Worm (Caenorhabditis elegans) whole organism, L1 larva: ENCODE data around the gene rde-11.

ENCODE experiments used
- C16A3.4 ChIP-seq: fragments of 150-350 bp; optimal IDR thresholded peaks from 2 replicates; lab custom pipeline; 2014; ENCODE audit warnings: missing biosample characterization, missing genetic modification characterization
- C34B4.2 ChIP-seq: sonication (generic microtip); optimal IDR thresholded peaks from 2 replicates; lab custom pipeline; 2017; ENCODE audit warnings: mild to moderate bottlenecking, missing genetic modification characterization, missing compliant biosample characterization
- F16B12.6 ChIP-seq: fragments of 150-350 bp; optimal IDR thresholded peaks from 2 replicates; lab custom pipeline; 2014; ENCODE audit warnings: missing biosample characterization, missing genetic modification characterization
- aha-1 ChIP-seq: fragments of 150-350 bp; optimal IDR thresholded peaks from 2 replicates; lab custom pipeline; 2014; ENCODE audit warnings: missing biosample characterization, missing genetic modification characterization
- alr-1 ChIP-seq: fragments of 200-800 bp; sonication (Bioruptor generic); optimal IDR thresholded peaks from 2 replicates; lab custom pipeline; 2018; ENCODE audit warnings: borderline replicate concordance, mild to moderate bottlenecking, missing genetic modification characterization, missing compliant biosample characterization
- aly-2 ChIP-seq: fragments of 150-350 bp; optimal IDR thresholded peaks from 2 replicates; lab custom pipeline; 2014; ENCODE audit warnings: missing biosample characterization, missing genetic modification characterization
- blmp-1 ChIP-seq: fragments of 150-350 bp; optimal IDR thresholded peaks from 2 replicates; lab custom pipeline; 2014; ENCODE audit warnings: missing biosample characterization, missing genetic modification characterization
- ceh-63 ChIP-seq: fragments of 200-800 bp; sonication (Bioruptor generic); optimal IDR thresholded peaks from 2 replicates; lab custom pipeline; 2018; ENCODE audit warnings: mild to moderate bottlenecking, missing genetic modification characterization, missing compliant biosample characterization
- ceh-8 ChIP-seq: fragments of 200-800 bp; sonication (Bioruptor generic); optimal IDR thresholded peaks from 2 replicates; lab custom pipeline; 2018; ENCODE audit warnings: mild to moderate bottlenecking, missing genetic modification characterization, moderate library complexity, missing compliant biosample characterization
- ceh-82 ChIP-seq, 3 experiments: fragments of 150-350 bp in 1 of 3; sonication (generic microtip) in 2 of 3; optimal IDR thresholded peaks; 2 replicates each; lab custom pipeline; 2014 to 2017; ENCODE audit warnings: missing biosample characterization in 3 of 3, missing genetic modification characterization in 3 of 3
- ces-1 ChIP-seq: fragments of 150-350 bp; optimal IDR thresholded peaks from 2 replicates; lab custom pipeline; 2014; ENCODE audit warnings: missing biosample characterization, missing genetic modification reagents, missing genetic modification characterization
- efl-1 ChIP-seq, 4 experiments: fragments of 150-350 bp; optimal IDR thresholded peaks in 3 of 4; peaks in 1 of 4; 1 replicate in 1 of 4; 2 replicates in 3 of 4; lab custom pipeline; 2014; ENCODE audit warnings: missing biosample characterization in 2 of 4, missing genetic modification characterization in 2 of 4, missing genetic modification reagents in 2 of 4
- efl-3 ChIP-seq: fragments of 200-800 bp; sonication (Bioruptor generic); optimal IDR thresholded peaks from 2 replicates; lab custom pipeline; 2018; ENCODE audit warnings: mild to moderate bottlenecking, missing genetic modification characterization, missing compliant biosample characterization
- egl-13 ChIP-seq: sonication (generic microtip); optimal IDR thresholded peaks from 2 replicates; lab custom pipeline; 2016; ENCODE audit warnings: missing genotype, missing genetic modification reagents, missing genetic modification characterization, missing compliant biosample characterization
- elt-3 ChIP-seq, 6 experiments: fragments of 150-350 bp in 1 of 6; sonication (generic microtip); optimal IDR thresholded peaks; 2 replicates each; lab custom pipeline; 2017 to 2018; ENCODE audit warnings: missing biosample characterization in 6 of 6, missing genetic modification characterization in 6 of 6, inconsistent platforms in 1 of 6
- fkh-4 ChIP-seq: sonication (generic microtip); optimal IDR thresholded peaks from 2 replicates; lab custom pipeline; 2016; ENCODE audit warnings: missing compliant biosample characterization, missing genetic modification characterization, borderline replicate concordance
- grh-1 ChIP-seq: fragments of 200-800 bp; sonication (Bioruptor generic); IDR thresholded peaks from 2 replicates; pipeline ENCODE4 v1.3.6; 2022; ENCODE audit warnings: missing genetic modification reagents, missing genetic modification characterization, missing compliant biosample characterization
- hlh-4 ChIP-seq: sonication (generic microtip); optimal IDR thresholded peaks from 2 replicates; lab custom pipeline; 2016; ENCODE audit warnings: mild to moderate bottlenecking, missing genetic modification characterization, missing compliant biosample characterization
- hpl-2 ChIP-seq: fragments of 150-350 bp; optimal IDR thresholded peaks from 2 replicates; lab custom pipeline; 2014; ENCODE audit warnings: missing biosample characterization, missing genetic modification reagents, missing genetic modification characterization
- irx-1 ChIP-seq: sonication (generic microtip); optimal IDR thresholded peaks from 2 replicates; lab custom pipeline; 2016; ENCODE audit warnings: missing genetic modification characterization, missing compliant biosample characterization
- isw-1 ChIP-seq: fragments of 200-800 bp; sonication (Bioruptor generic); IDR thresholded peaks from 2 replicates; pipeline ENCODE4 v1.3.6; 2022; ENCODE audit warnings: missing genetic modification characterization, missing compliant biosample characterization
- lin-13 ChIP-seq: fragments of 150-350 bp; optimal IDR thresholded peaks from 2 replicates; lab custom pipeline; 2014; ENCODE audit warnings: missing biosample characterization, missing genetic modification reagents, missing genetic modification characterization
- lin-14 ChIP-seq: fragments of 200-800 bp; sonication (Bioruptor generic); optimal IDR thresholded peaks from 2 replicates; lab custom pipeline; 2018; ENCODE audit warnings: mild to moderate bottlenecking, missing genetic modification characterization, moderate library complexity, missing compliant biosample characterization
- lin-15B ChIP-seq: fragments of 150-350 bp; sonication (generic microtip); optimal IDR thresholded peaks from 3 replicates; lab custom pipeline; 2014; ENCODE audit warnings: missing biosample characterization, missing genetic modification characterization
- lin-35 ChIP-seq, 2 experiments: fragments of 150-350 bp; optimal IDR thresholded peaks; 2 replicates each; lab custom pipeline; 2014; ENCODE audit warnings: missing biosample characterization in 2 of 2, missing genetic modification characterization in 2 of 2, missing genetic modification reagents in 2 of 2
- lin-39 ChIP-seq: fragments of 150-350 bp; optimal IDR thresholded peaks from 2 replicates; lab custom pipeline; 2014; ENCODE audit warnings: missing biosample characterization, missing genetic modification reagents, missing genetic modification characterization
- lir-3 ChIP-seq: sonication (generic microtip); optimal IDR thresholded peaks from 2 replicates; lab custom pipeline; 2016; ENCODE audit warnings: mild to moderate bottlenecking, missing genetic modification characterization, moderate library complexity, missing compliant biosample characterization; ENCODE audit not compliant: poor library complexity
- lsy-2 ChIP-seq, 2 experiments: fragments of 150-350 bp; optimal IDR thresholded peaks; 2 replicates each; lab custom pipeline; 2014; ENCODE audit warnings: missing biosample characterization in 2 of 2, missing genetic modification characterization in 2 of 2
- mab-9 ChIP-seq: fragments of 200-800 bp; sonication (Bioruptor generic); IDR thresholded peaks from 2 replicates; pipeline ENCODE4 v1.3.6; 2022; ENCODE audit warnings: missing genetic modification reagents, missing genetic modification characterization, missing compliant biosample characterization
- mdl-1 ChIP-seq, 2 experiments: fragments of 150-350 bp; optimal IDR thresholded peaks; 2 replicates each; lab custom pipeline; 2014 to 2017; ENCODE audit warnings: missing biosample characterization in 2 of 2, missing genetic modification characterization in 2 of 2, inconsistent platforms in 1 of 2
- mef-2 ChIP-seq: fragments of 150-350 bp; optimal IDR thresholded peaks from 2 replicates; lab custom pipeline; 2014; ENCODE audit warnings: missing biosample characterization, missing genetic modification characterization
- mep-1 ChIP-seq: fragments of 150-350 bp; optimal IDR thresholded peaks from 2 replicates; lab custom pipeline; 2014; ENCODE audit warnings: missing biosample characterization, missing genetic modification characterization
- nhr-11 ChIP-seq: fragments of 150-350 bp; optimal IDR thresholded peaks from 2 replicates; lab custom pipeline; 2014; ENCODE audit warnings: missing biosample characterization, missing genetic modification characterization
- nhr-20 ChIP-seq: sonication (generic microtip); optimal IDR thresholded peaks from 2 replicates; lab custom pipeline; 2016; ENCODE audit warnings: mild to moderate bottlenecking, missing genetic modification characterization, missing compliant biosample characterization
- nhr-237 ChIP-seq: fragments of 150-350 bp; optimal IDR thresholded peaks from 2 replicates; lab custom pipeline; 2014; ENCODE audit warnings: missing biosample characterization, missing genetic modification characterization
- nhr-28 ChIP-seq: fragments of 150-350 bp; optimal IDR thresholded peaks from 2 replicates; lab custom pipeline; 2014; ENCODE audit warnings: missing biosample characterization, missing genetic modification characterization
- nhr-47 ChIP-seq: sonication (generic microtip); optimal IDR thresholded peaks from 2 replicates; lab custom pipeline; 2016; ENCODE audit warnings: mild to moderate bottlenecking, missing genetic modification characterization, moderate library complexity, missing compliant biosample characterization
- nhr-76 ChIP-seq: sonication (generic microtip); optimal IDR thresholded peaks from 2 replicates; lab custom pipeline; 2017; ENCODE audit warnings: missing biosample characterization, missing genetic modification characterization
- nhr-84 ChIP-seq: sonication (generic microtip); optimal IDR thresholded peaks from 2 replicates; lab custom pipeline; 2017; ENCODE audit warnings: missing biosample characterization, missing genetic modification characterization
- nhr-85 ChIP-seq: sonication (generic microtip); peaks from one replicate; lab custom pipeline; 2016; ENCODE audit warnings: missing genetic modification characterization, inconsistent platforms, missing compliant biosample characterization
- pax-3 ChIP-seq: fragments of 200-800 bp; sonication (Bioruptor generic); optimal IDR thresholded peaks from 2 replicates; lab custom pipeline; 2018; ENCODE audit warnings: mild to moderate bottlenecking, missing genetic modification characterization, moderate library complexity, missing compliant biosample characterization
- skn-1 ChIP-seq: fragments of 150-350 bp; optimal IDR thresholded peaks from 2 replicates; lab custom pipeline; 2014; ENCODE audit warnings: missing biosample characterization, missing genetic modification characterization
- swsn-7 ChIP-seq: sonication (generic microtip); optimal IDR thresholded peaks from 2 replicates; lab custom pipeline; 2016; ENCODE audit warnings: missing genetic modification characterization, missing compliant biosample characterization
- tlp-1 ChIP-seq: fragments of 150-350 bp; optimal IDR thresholded peaks from 2 replicates; lab custom pipeline; 2014; ENCODE audit warnings: missing biosample characterization, missing genetic modification characterization
- unc-130 ChIP-seq: fragments of 150-350 bp; optimal IDR thresholded peaks from 2 replicates; lab custom pipeline; 2017; ENCODE audit warnings: missing biosample characterization, missing genetic modification characterization, inconsistent platforms
- unc-30 ChIP-seq: sonication (generic microtip); optimal IDR thresholded peaks from 2 replicates; lab custom pipeline; 2017; ENCODE audit warnings: missing biosample characterization, missing genetic modification characterization
- unc-62 ChIP-seq: fragments of 150-350 bp; optimal IDR thresholded peaks from 2 replicates; lab custom pipeline; 2014; ENCODE audit warnings: missing biosample characterization, missing genetic modification reagents, missing genetic modification characterization
- vab-15 ChIP-seq: sonication (generic microtip); optimal IDR thresholded peaks from 2 replicates; lab custom pipeline; 2017; ENCODE audit warnings: missing genotype, mild to moderate bottlenecking, missing genetic modification characterization, missing compliant biosample characterization
- zip-4 ChIP-seq: fragments of 200-800 bp; sonication (Bioruptor generic); optimal IDR thresholded peaks from 2 replicates; lab custom pipeline; 2018; ENCODE audit warnings: mild to moderate bottlenecking, missing genetic modification characterization, moderate library complexity, missing compliant biosample characterization
- ztf-11 ChIP-seq, 2 experiments: sonication (generic microtip); optimal IDR thresholded peaks; 2 replicates each; lab custom pipeline; 2016 to 2017; ENCODE audit warnings: missing genetic modification characterization in 2 of 2, missing biosample characterization in 1 of 2, missing compliant biosample characterization in 1 of 2
- ztf-4 ChIP-seq: fragments of 150-350 bp; optimal IDR thresholded peaks from 2 replicates; lab custom pipeline; 2014; ENCODE audit warnings: missing biosample characterization, missing genetic modification characterization

rde-11 gene

DNA sequence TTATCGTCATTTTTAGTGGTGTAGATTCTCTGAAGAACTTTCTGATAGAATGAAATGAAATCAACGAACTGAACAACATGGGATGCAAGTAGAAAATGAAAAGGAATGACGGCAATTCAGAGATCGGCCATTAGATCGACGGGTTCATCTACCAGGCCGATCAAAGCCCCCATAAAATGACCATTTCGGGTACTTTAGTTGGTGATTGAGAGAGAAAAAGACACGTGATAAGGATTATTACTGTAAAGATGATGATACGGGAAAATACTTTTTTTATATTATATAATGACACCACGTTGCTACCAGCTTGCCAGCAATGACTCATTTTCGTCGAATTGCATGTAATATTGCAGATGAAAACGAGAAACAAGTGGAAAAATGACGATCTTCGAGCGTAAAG, 4.8 kb downstream of the rde-11 start, which contains the start of gene best-1 (continued):
- no peak for TF ChIP-seq alr-1 (tag; lab: Kevin White, UChicago)

DNA sequence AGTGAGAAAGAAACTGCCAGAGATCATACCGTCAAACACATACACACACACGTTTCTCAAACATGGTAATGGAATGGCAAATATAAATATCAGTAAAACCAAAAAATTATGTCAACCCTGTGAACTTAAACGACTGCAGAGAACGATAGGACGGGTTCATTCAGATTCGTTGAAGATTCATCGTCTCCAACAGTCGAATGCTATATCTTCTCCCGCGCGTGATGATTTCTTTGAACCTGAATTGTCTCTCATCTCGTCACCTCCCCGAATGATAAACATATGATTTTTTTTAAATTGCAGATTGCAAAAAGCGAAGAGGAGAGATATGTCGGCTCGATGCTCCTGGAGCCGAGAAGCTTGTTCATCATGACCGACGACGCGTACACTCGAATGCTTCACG, 5.9 kb downstream of the rde-11 start:
- TF ChIP-seq C16A3.4 (tag; lab: Kevin White, UChicago) (no peak), lir-3 (tag; lab: Kevin White, UChicago) (no peak), alr-1 (tag; lab: Kevin White, UChicago) (no peak), nhr-76 (no peak), efl-1 (optimal IDR thresholded peaks at IDR 0.05; lab: Kevin White, UChicago) (no peak), efl-1 (GFP tag; optimal IDR thresholded peaks at IDR 0.05 in 1 of 2; lab: Kevin White, UChicago) (no peak), unc-30 (tag; lab: Kevin White, UChicago) (no peak), F16B12.6 (tag; lab: Kevin White, UChicago) (no peak), mdl-1 (tag; optimal IDR thresholded peaks at IDR 0.05; lab: Kevin White, UChicago) (no peak), fkh-4 (tag; lab: Kevin White, UChicago) (no peak), irx-1 (no peak), nhr-237 (no peak), grh-1 (GFP tag; lab: Robert Waterston, UW) (no peak), vab-15 (tag; lab: Kevin White, UChicago) (no peak), ztf-4 (tag; lab: Kevin White, UChicago) (no peak), hpl-2 (no peak), tlp-1 (tag; lab: Kevin White, UChicago) (no peak), nhr-11 (tag; lab: Kevin White, UChicago) (no peak), unc-62 (no peak), lin-35 (GFP tag; optimal IDR thresholded peaks at IDR 0.05; lab: Kevin White, UChicago) (no peak), ceh-63 (GFP tag; lab: Kevin White, UChicago) (no peak), nhr-20 (tag; lab: Kevin White, UChicago) (peak; percentile 19), lin-14 (GFP tag; lab: Kevin White, UChicago) (peak; percentile 11), efl-3 (no peak), hlh-4 (no peak), swsn-7 (tag; lab: Kevin White, UChicago) (no peak), mep-1 (no peak), lin-39 (tag; lab: Kevin White, UChicago) (no peak), ceh-8 (no peak), aly-2 (tag; lab: Kevin White, UChicago) (no peak), pax-3 (tag; lab: Kevin White, UChicago) (no peak), egl-13 (tag; lab: Kevin White, UChicago) (no peak), lin-15B (tag; lab: Kevin White, UChicago) (no peak), lsy-2 (tag; optimal IDR thresholded peaks at IDR 0.05; lab: Kevin White, UChicago) (peak in 1 of 2 experiments; percentile 19), ceh-82 (tag; optimal IDR thresholded peaks at IDR 0.05; lab: Kevin White, UChicago) (no peak), nhr-84 (tag; lab: Kevin White, UChicago) (no peak), nhr-47 (tag; lab: Kevin White, UChicago) (no peak), mab-9 (GFP tag; lab: Robert Waterston, UW) (no peak), isw-1 (no peak), ces-1 (GFP tag; lab: Kevin White, UChicago) (no peak), zip-4 (GFP tag; lab: Kevin White, UChicago) (no peak), unc-130 (tag; lab: Kevin White, UChicago) (peak; percentile 1), ztf-11 (tag; optimal IDR thresholded peaks at IDR 0.05; lab: Kevin White, UChicago) (no peak), lin-13 (GFP tag; lab: Kevin White, UChicago) (no peak), elt-3 (tag; optimal IDR thresholded peaks at IDR 0.05; lab: Kevin White, UChicago) (peak in 3 of 6 experiments; percentile 66 to 82 (median 66)), nhr-28 (tag; lab: Kevin White, UChicago) (no peak), aha-1 (tag; lab: Kevin White, UChicago) (no peak), nhr-85 (tag; lab: Kevin White, UChicago) (no peak), skn-1 (no peak), blmp-1 (tag; lab: Kevin White, UChicago) (peak; percentile 74), mef-2 (tag; lab: Kevin White, UChicago) (no peak), C34B4.2 (no peak)
